Fruit fly (Drosophila melanogaster) whole organism, embryonic: ENCODE measurements around the gene CG14402.

Experiments
- Abd-B ChIP-seq: fragments of 200-800 bp; sonication (Bioruptor generic); optimal IDR thresholded peaks from 2 replicates; lab custom pipeline; 2018; ENCODE audit warnings: missing biosample characterization, mild to moderate bottlenecking, missing genetic modification characterization, moderate library complexity
- CG10654 ChIP-seq: fragments of 200-800 bp; sonication (Bioruptor generic); optimal IDR thresholded peaks from 2 replicates; lab custom pipeline; 2016; ENCODE audit warnings: missing biosample characterization, missing genetic modification characterization
- CG11398 ChIP-seq: fragments of 200-800 bp; sonication (Bioruptor generic); optimal IDR thresholded peaks from 2 replicates; lab custom pipeline; 2016; ENCODE audit warnings: missing biosample characterization, missing genetic modification characterization
- CG11723 ChIP-seq: fragments of 200-800 bp; sonication (Bioruptor generic); optimal IDR thresholded peaks from 2 replicates; lab custom pipeline; 2017; ENCODE audit warnings: missing biosample characterization, mild to moderate bottlenecking, missing genetic modification characterization
- CG12155 ChIP-seq: fragments of 200-800 bp; sonication (Bioruptor generic); optimal IDR thresholded peaks from 3 replicates; lab custom pipeline; 2016; ENCODE audit warnings: missing biosample characterization, missing genetic modification characterization
- CG1233 ChIP-seq: fragments of 200-800 bp; sonication (Bioruptor generic); optimal IDR thresholded peaks from 4 replicates; lab custom pipeline; 2018; ENCODE audit warnings: missing biosample characterization, mild to moderate bottlenecking, missing genetic modification characterization
- CG12769 ChIP-seq: fragments of 200-800 bp; sonication (Bioruptor generic); optimal IDR thresholded peaks from 2 replicates; lab custom pipeline; 2019; ENCODE audit warnings: missing biosample characterization, mild to moderate bottlenecking, missing genetic modification characterization, moderate library complexity
- CG13296 ChIP-seq: fragments of 200-800 bp; sonication (Bioruptor generic); optimal IDR thresholded peaks from 3 replicates; lab custom pipeline; 2018; ENCODE audit warnings: missing biosample characterization, mild to moderate bottlenecking, missing genetic modification characterization
- CG13624 ChIP-seq: fragments of 200-800 bp; sonication (Bioruptor generic); optimal IDR thresholded peaks from 2 replicates; lab custom pipeline; 2016; ENCODE audit warnings: missing biosample characterization, missing genetic modification characterization
- CG13894 ChIP-seq: fragments of 200-800 bp; sonication (Bioruptor generic); optimal IDR thresholded peaks from 3 replicates; lab custom pipeline; 2018; ENCODE audit warnings: missing biosample characterization, mild to moderate bottlenecking, missing genetic modification characterization, moderate library complexity
- CG15073 ChIP-seq: fragments of 200-800 bp; sonication (Bioruptor generic); optimal IDR thresholded peaks from 2 replicates; lab custom pipeline; 2016; ENCODE audit warnings: missing biosample characterization, missing genetic modification characterization
- CG15269 ChIP-seq: fragments of 200-800 bp; sonication (Bioruptor generic); optimal IDR thresholded peaks from 2 replicates; lab custom pipeline; 2018; ENCODE audit warnings: missing biosample characterization, mild to moderate bottlenecking, missing genetic modification characterization, moderate library complexity
- CG15601 ChIP-seq: fragments of 200-800 bp; sonication (Bioruptor generic); optimal IDR thresholded peaks from 3 replicates; lab custom pipeline; 2019; ENCODE audit warnings: missing biosample characterization, mild to moderate bottlenecking, missing genetic modification characterization, moderate library complexity
- CG17829 ChIP-seq: fragments of 200-800 bp; optimal IDR thresholded peaks from 2 replicates; lab custom pipeline; 2019; ENCODE audit warnings: missing biosample characterization, mild to moderate bottlenecking, missing genetic modification characterization, moderate library complexity
- CG18599 ChIP-seq: fragments of 200-800 bp; sonication (Bioruptor generic); optimal IDR thresholded peaks from 3 replicates; lab custom pipeline; 2017; ENCODE audit warnings: missing biosample characterization, missing genetic modification characterization, mild to moderate bottlenecking, moderate library complexity, missing genetic modification reagents
- CG2875 ChIP-seq: fragments of 200-800 bp; sonication (Bioruptor generic); optimal IDR thresholded peaks from 2 replicates; lab custom pipeline; 2017; ENCODE audit warnings: missing biosample characterization, mild to moderate bottlenecking, missing genetic modification characterization, missing genetic modification reagents
- CG34422 ChIP-seq: fragments of 200-800 bp; sonication (Bioruptor generic); IDR thresholded peaks from 3 replicates; pipeline ENCODE4 v1.3.6; 2022; ENCODE audit warnings: missing biosample characterization, missing genetic modification characterization
- CG4404 ChIP-seq: fragments of 200-800 bp; sonication (Bioruptor generic); IDR thresholded peaks from 2 replicates; pipeline ENCODE4 v1.3.6; 2022; ENCODE audit warnings: missing biosample characterization, missing genetic modification characterization
- CG5245 ChIP-seq: fragments of 200-800 bp; sonication (Bioruptor generic); optimal IDR thresholded peaks from 3 replicates; lab custom pipeline; 2016; ENCODE audit warnings: missing biosample characterization, missing genetic modification characterization
- CG6175 ChIP-seq: fragments of 200-800 bp; sonication (Bioruptor generic); IDR thresholded peaks from 3 replicates; pipeline ENCODE4 v1.3.6; 2022; ENCODE audit warnings: missing biosample characterization, missing genetic modification characterization
- CG7357 ChIP-seq: fragments of 200-800 bp; sonication (Bioruptor generic); IDR thresholded peaks from 3 replicates; pipeline ENCODE4 v1.3.6; 2022; ENCODE audit warnings: missing biosample characterization, missing genetic modification characterization
- Ets65A ChIP-seq: fragments of 200-800 bp; sonication (Bioruptor generic); peaks from one replicate; lab custom pipeline; 2016; ENCODE audit warnings: missing biosample characterization, missing genetic modification characterization
- Hmr ChIP-seq: fragments of 200-800 bp; sonication (Bioruptor generic); optimal IDR thresholded peaks from 3 replicates; lab custom pipeline; 2017; ENCODE audit warnings: mild to moderate bottlenecking, missing biosample characterization, missing genetic modification reagents, missing genetic modification characterization
- Hr51 ChIP-seq, 2 experiments: fragments of 200-800 bp; sonication (Bioruptor generic); optimal IDR thresholded peaks; 2 replicates in 1 of 2; 3 replicates in 1 of 2; lab custom pipeline; 2016 to 2018; ENCODE audit warnings: missing biosample characterization in 2 of 2, missing genetic modification characterization in 2 of 2, mild to moderate bottlenecking in 1 of 2, moderate library complexity in 1 of 2
- Hr78 ChIP-seq, 2 experiments: fragments of 200-800 bp in 1 of 2; fragments of >200 bp in 1 of 2; sonication (Bioruptor generic) in 1 of 2; optimal IDR thresholded peaks; 2 replicates each; lab custom pipeline; 2017 to 2019; ENCODE audit warnings: missing biosample characterization in 2 of 2, missing genetic modification characterization in 2 of 2, mild to moderate bottlenecking in 1 of 2, moderate library complexity in 1 of 2
- Mad ChIP-seq: fragments of 200-800 bp; sonication (Bioruptor generic); optimal IDR thresholded peaks from 2 replicates; lab custom pipeline; 2016; ENCODE audit warnings: missing biosample characterization, missing genetic modification characterization
- Med ChIP-seq: fragments of 200-800 bp; sonication (Bioruptor generic); peaks from one replicate; lab custom pipeline; 2016; ENCODE audit warnings: missing biosample characterization, missing genetic modification characterization, mild to moderate bottlenecking, inconsistent platforms, moderate library complexity
- NfI ChIP-seq: fragments of 200-800 bp; sonication (Bioruptor generic); optimal IDR thresholded peaks from 3 replicates; lab custom pipeline; 2018; ENCODE audit warnings: missing biosample characterization, mild to moderate bottlenecking, missing genetic modification characterization, moderate library complexity
- al ChIP-seq: fragments of 200-800 bp; sonication (Bioruptor generic); IDR thresholded peaks from 2 replicates; pipeline ENCODE4 v1.3.6; 2022; ENCODE audit warnings: missing biosample characterization, missing genetic modification characterization
- bowl ChIP-seq: fragments of 200-800 bp; sonication (Bioruptor generic); IDR thresholded peaks from 2 replicates; pipeline ENCODE4 v1.3.6; 2022; ENCODE audit warnings: missing biosample characterization, missing genetic modification characterization
- gem ChIP-seq: fragments of 200-800 bp; sonication (Bioruptor generic); optimal IDR thresholded peaks from 2 replicates; lab custom pipeline; 2019; ENCODE audit warnings: missing biosample characterization, mild to moderate bottlenecking, missing genetic modification characterization, moderate library complexity
- gsb ChIP-seq: fragments of 200-800 bp; sonication (Bioruptor generic); IDR thresholded peaks from 2 replicates; pipeline ENCODE4 v1.3.6; 2022; ENCODE audit warnings: missing biosample characterization, missing genetic modification characterization
- ind ChIP-seq: fragments of 200-800 bp; sonication (Bioruptor generic); optimal IDR thresholded peaks from 3 replicates; lab custom pipeline; 2016; ENCODE audit warnings: missing biosample characterization, missing genetic modification characterization
- nau ChIP-seq: fragments of 200-800 bp; sonication (Bioruptor generic); optimal IDR thresholded peaks from 3 replicates; lab custom pipeline; 2017; ENCODE audit warnings: missing biosample characterization, mild to moderate bottlenecking, missing genetic modification characterization, missing genetic modification reagents
- pho ChIP-seq: fragments of 200-800 bp; sonication (Bioruptor generic); optimal IDR thresholded peaks from 2 replicates; lab custom pipeline; 2016; ENCODE audit warnings: missing biosample characterization, missing genetic modification characterization
- pzg ChIP-seq: fragments of 200-800 bp; sonication (Bioruptor generic); optimal IDR thresholded peaks from 3 replicates; lab custom pipeline; 2018; ENCODE audit warnings: missing biosample characterization, mild to moderate bottlenecking, missing genetic modification characterization, moderate library complexity
- sd ChIP-seq: fragments of 200-800 bp; sonication (Bioruptor generic); optimal IDR thresholded peaks from 3 replicates; lab custom pipeline; 2018; ENCODE audit warnings: missing biosample characterization, mild to moderate bottlenecking, missing genetic modification characterization, moderate library complexity
- sens ChIP-seq: fragments of 200-800 bp; sonication (Bioruptor generic); peaks from one replicate; lab custom pipeline; 2016; ENCODE audit warnings: missing biosample characterization, missing genetic modification characterization
- sna ChIP-seq: fragments of 200-800 bp; sonication (Bioruptor generic); IDR thresholded peaks from 2 replicates; pipeline ENCODE4 v1.3.6; 2022; ENCODE audit warnings: missing biosample characterization, missing genetic modification characterization; ENCODE audit not compliant: partially characterized antibody
- tio ChIP-seq: fragments of 200-800 bp; sonication (Bioruptor generic); optimal IDR thresholded peaks from 2 replicates; lab custom pipeline; 2017; ENCODE audit warnings: missing biosample characterization, missing genetic modification characterization, inconsistent platforms

Gene CG14402

dm6 chr2L:20879567-20880141 is 30.6 kb downstream of the CG14402 start (continued):
- peak; percentile 49 for TF ChIP-seq sd
- no peak for TF ChIP-seq CG15073 (GFP tag; lab: Kevin White, UChicago)
- TF ChIP-seq CG5245 (GFP tag; lab: Kevin White, UChicago), result no peak
- TF ChIP-seq Abd-B, result no peak
- no peak for TF ChIP-seq CG34422 (GFP tag; lab: Robert Waterston, UW)
- no peak for TF ChIP-seq CG2875 (GFP tag; lab: Kevin White, UChicago)
- TF ChIP-seq CG11723, result no peak
- TF ChIP-seq Hmr (GFP tag; lab: Kevin White, UChicago), result peak; percentile 3
- no peak for TF ChIP-seq CG13296 (GFP tag; lab: Kevin White, UChicago)
- no peak for TF ChIP-seq pho (GFP tag; lab: Kevin White, UChicago)
- peak; percentile 66 for TF ChIP-seq CG13894
- no peak for TF ChIP-seq CG4404 (GFP tag; lab: Robert Waterston, UW)
- no peak for TF ChIP-seq CG15601 (tag; lab: Kevin White, UChicago)
- no peak for TF ChIP-seq NfI (GFP tag; lab: Kevin White, UChicago)
- no peak for TF ChIP-seq gsb
- TF ChIP-seq CG18599, result peak; percentile 12
- peak; percentile 58 for TF ChIP-seq CG12769 (tag; lab: Kevin White, UChicago)
- no peak for TF ChIP-seq CG6175 (GFP tag; lab: Robert Waterston, UW)
- no peak for TF ChIP-seq CG1233 (GFP tag; lab: Kevin White, UChicago)
- no peak for TF ChIP-seq al (GFP tag; lab: Robert Waterston, UW)
- TF ChIP-seq Hr51 (GFP tag; optimal IDR thresholded peaks at IDR 0.05; lab: Kevin White, UChicago), result no peak
- TF ChIP-seq sna (GFP tag; lab: Robert Waterston, UW), result no peak
- TF ChIP-seq Mad (GFP tag; lab: Kevin White, UChicago), result no peak
- TF ChIP-seq pzg, result no peak
- no peak for TF ChIP-seq CG10654 (GFP tag; lab: Kevin White, UChicago)
- TF ChIP-seq CG12155 (GFP tag; lab: Kevin White, UChicago), result no peak
- no peak for TF ChIP-seq CG11398
- TF ChIP-seq CG13624 (GFP tag; lab: Kevin White, UChicago), result peak; percentile 35
- TF ChIP-seq CG17829 (tag; lab: Kevin White, UChicago), result no peak
- no peak for TF ChIP-seq Hr78 (GFP tag; optimal IDR thresholded peaks at IDR 0.05; lab: Kevin White, UChicago)
- TF ChIP-seq CG7357 (GFP tag; lab: Robert Waterston, UW), result no peak
- TF ChIP-seq, all 482 proteins: peak for 15

- TF ChIP-seq nau (GFP tag; lab: Kevin White, UChicago) (no peak), Med (GFP tag; lab: Kevin White, UChicago) (peak; percentile 43), tio (GFP tag; lab: Kevin White, UChicago) (peak; percentile 3), Ets65A (GFP tag; lab: Kevin White, UChicago) (peak; percentile 71), ind (peak; percentile 10), CG15269 (tag; lab: Kevin White, UChicago) (no peak), gem (tag; lab: Kevin White, UChicago) (peak; percentile 3), CG17829 (tag; lab: Kevin White, UChicago) (no peak), sens (GFP tag; lab: Kevin White, UChicago) (peak; percentile 26), bowl (GFP tag; lab: Robert Waterston, UW) (no peak)
These were observed 31.4 kb downstream of the CG14402 start for dm6 chr2L:20880476-20880875.
